Fruit fly (Drosophila melanogaster) whole organism, pupa: ENCODE results near the gene Rh6.

Source experiments
- CG10348 ChIP-seq: fragments of 200-800 bp; sonication (Bioruptor generic); IDR thresholded peaks from 2 replicates; pipeline ENCODE4 v1.3.6; 2022; ENCODE audit warnings: missing biosample characterization, missing genetic modification characterization
- CG12605 ChIP-seq: fragments of 200-800 bp; sonication (Bioruptor generic); IDR thresholded peaks from 2 replicates; pipeline ENCODE4 v1.3.6; 2022; ENCODE audit warnings: missing biosample characterization, missing genetic modification characterization
- CG13204 ChIP-seq: fragments of 200-800 bp; sonication (Bioruptor generic); optimal IDR thresholded peaks from 2 replicates; lab custom pipeline; 2018; ENCODE audit warnings: missing biosample characterization, mild to moderate bottlenecking, missing genetic modification characterization, moderate library complexity
- CG14655 ChIP-seq: fragments of 200-800 bp; sonication (Bioruptor generic); optimal IDR thresholded peaks from 3 replicates; lab custom pipeline; 2017; ENCODE audit warnings: mild to moderate bottlenecking, missing biosample characterization, missing genetic modification reagents, missing genetic modification characterization
- CG15710 ChIP-seq: fragments of 200-800 bp; sonication (Bioruptor generic); optimal IDR thresholded peaks from 2 replicates; lab custom pipeline; 2018; ENCODE audit warnings: missing biosample characterization, mild to moderate bottlenecking, missing genetic modification characterization, moderate library complexity
- CG32121 ChIP-seq: fragments of 200-800 bp; sonication (Bioruptor generic); IDR thresholded peaks from 2 replicates; pipeline ENCODE4 v1.3.6; 2022; ENCODE audit warnings: missing biosample characterization, missing genetic modification characterization
- CG4496 ChIP-seq: fragments of 200-800 bp; sonication (Bioruptor generic); IDR thresholded peaks from 3 replicates; pipeline ENCODE4 v1.3.6; 2022; ENCODE audit warnings: missing biosample characterization, missing genetic modification characterization
- CG8159 ChIP-seq: fragments of 200-800 bp; sonication (Bioruptor generic); optimal IDR thresholded peaks from 3 replicates; lab custom pipeline; 2018; ENCODE audit warnings: missing biosample characterization, mild to moderate bottlenecking, missing genetic modification characterization, moderate library complexity
- CG9948 ChIP-seq: fragments of 200-800 bp; sonication (Bioruptor generic); optimal IDR thresholded peaks from 2 replicates; lab custom pipeline; 2018; ENCODE audit warnings: missing biosample characterization, mild to moderate bottlenecking, missing genetic modification characterization, moderate library complexity
- D1 ChIP-seq: fragments of 200-800 bp; sonication (Bioruptor generic); optimal IDR thresholded peaks from 2 replicates; lab custom pipeline; 2018; ENCODE audit warnings: missing biosample characterization, mild to moderate bottlenecking, missing genetic modification characterization, moderate library complexity
- EcR ChIP-seq: fragments of 200-800 bp; sonication (Bioruptor generic); optimal IDR thresholded peaks from 3 replicates; lab custom pipeline; 2019; ENCODE audit warnings: missing biosample characterization, missing genetic modification characterization, mild to moderate bottlenecking, moderate library complexity, missing genetic modification reagents
- Ets98B ChIP-seq: fragments of 200-800 bp; sonication (Bioruptor generic); IDR thresholded peaks from 2 replicates; pipeline ENCODE4 v1.3.6; 2022; ENCODE audit warnings: missing biosample characterization, missing genetic modification characterization
- fd96Ca ChIP-seq: fragments of 200-800 bp; sonication (Bioruptor generic); IDR thresholded peaks from 3 replicates; pipeline ENCODE4 v1.3.6; 2022; ENCODE audit warnings: missing biosample characterization, missing genetic modification characterization

DNA sequence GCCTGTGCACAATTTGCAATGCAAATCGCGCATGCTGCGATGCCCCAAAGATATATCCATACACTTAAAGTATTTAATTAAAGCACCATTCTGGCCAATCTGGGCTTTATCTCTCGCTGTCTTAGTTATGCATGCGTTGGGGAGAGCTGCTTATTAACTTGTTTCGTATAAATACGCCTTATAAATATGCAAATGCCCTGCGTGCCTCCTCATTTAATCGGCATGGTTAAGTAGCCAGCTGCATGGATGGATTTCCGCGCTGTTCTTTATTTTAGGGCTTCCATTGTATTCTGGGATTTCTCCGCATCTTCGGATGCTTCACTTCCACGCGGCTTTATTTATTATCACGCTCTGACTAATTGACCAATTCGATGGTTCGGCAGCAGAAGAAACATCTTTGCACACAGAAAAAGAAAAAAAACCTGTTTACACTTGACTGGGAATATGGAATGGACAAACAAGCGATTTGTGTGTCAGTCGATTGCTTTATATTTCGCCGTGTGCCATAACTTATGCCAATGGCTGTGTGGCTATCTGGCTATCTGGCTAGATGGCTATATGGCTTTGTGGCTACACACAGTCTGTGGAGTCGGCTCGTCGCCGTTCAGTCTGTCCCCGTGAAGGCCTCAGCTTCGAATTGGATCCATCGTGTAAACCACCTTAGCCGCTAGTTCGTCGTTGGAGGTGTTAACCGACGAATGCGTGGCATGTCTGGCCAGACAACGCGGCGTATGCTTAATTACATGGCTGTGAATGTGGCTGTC is 31.4 kb upstream of the Rh6 start:
- TF ChIP-seq CG4496 (no peak), fd96Ca (GFP tag; lab: Robert Waterston, UW) (no peak), CG14655 (GFP tag; lab: Kevin White, UChicago) (no peak), CG9948 (tag; lab: Kevin White, UChicago) (no peak), CG13204 (GFP tag; lab: Kevin White, UChicago) (no peak), EcR (GFP tag; lab: Kevin White, UChicago) (peak; percentile 24), Ets98B (GFP tag; lab: Robert Waterston, UW) (no peak), CG8159 (tag; lab: Kevin White, UChicago) (no peak), D1 (tag; lab: Kevin White, UChicago) (no peak), CG32121 (GFP tag; lab: Robert Waterston, UW) (no peak), CG12605 (GFP tag; lab: Robert Waterston, UW) (no peak), CG10348 (no peak), CG15710 (tag; lab: Kevin White, UChicago) (no peak)
